Fruit fly (Drosophila melanogaster) whole organism, adult: ENCODE data around the gene Vps52.

ENCODE experiments used
- CG12768 ChIP-seq: fragments of 200-800 bp; sonication (Bioruptor generic); optimal IDR thresholded peaks from 2 replicates; lab custom pipeline; 2017; ENCODE audit warnings: missing biosample characterization, missing genetic modification characterization, mild to moderate bottlenecking, moderate library complexity, missing genetic modification reagents
- CG33017 ChIP-seq: fragments of 200-800 bp; sonication (Bioruptor generic); optimal IDR thresholded peaks from 2 replicates; lab custom pipeline; 2018; ENCODE audit warnings: missing biosample characterization, mild to moderate bottlenecking, missing genetic modification characterization, moderate library complexity
- cic ChIP-seq: fragments of 200-800 bp; sonication (Bioruptor generic); optimal IDR thresholded peaks from 2 replicates; lab custom pipeline; 2017; ENCODE audit warnings: missing biosample characterization, mild to moderate bottlenecking, missing genetic modification characterization, moderate library complexity
- kay ChIP-seq: fragments of 200-800 bp; sonication (Bioruptor generic); peaks from one replicate; lab custom pipeline; 2016; ENCODE audit warnings: missing biosample characterization, missing genetic modification characterization, borderline replicate concordance
- ovo ChIP-seq: fragments of 200-800 bp; sonication (Bioruptor generic); optimal IDR thresholded peaks from 2 replicates; lab custom pipeline; 2016; ENCODE audit warnings: missing biosample characterization, missing genetic modification characterization
- toe ChIP-seq: fragments of 200-800 bp; sonication (Bioruptor generic); optimal IDR thresholded peaks from 2 replicates; lab custom pipeline; 2016; ENCODE audit warnings: missing biosample characterization, missing genetic modification characterization

DNA sequence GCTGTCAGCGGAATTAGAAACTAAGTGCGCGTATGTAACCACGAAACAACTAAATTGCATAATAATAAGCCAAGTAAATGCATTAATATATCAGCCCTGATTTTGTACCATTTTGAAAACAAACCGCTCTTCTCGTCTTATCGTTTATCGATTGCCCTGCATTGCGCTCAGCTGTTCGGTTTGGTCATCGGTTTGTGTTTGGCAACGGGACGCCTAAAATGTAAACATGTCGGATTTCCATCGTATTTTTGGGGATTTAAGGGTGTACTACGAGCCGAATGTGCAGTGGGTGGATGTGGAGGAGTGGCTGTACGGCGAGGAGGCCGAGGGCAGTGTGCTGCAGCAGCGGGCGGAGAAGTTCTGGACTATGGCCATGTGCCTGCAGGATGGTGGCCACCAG lies 2.0 kb upstream of the Vps52 start, which contains the start of gene Cap-D3:
- TF ChIP-seq ovo (GFP tag; lab: Kevin White, UChicago) (no peak), cic (GFP tag; lab: Kevin White, UChicago) (no peak), kay (GFP tag; lab: Kevin White, UChicago) (no peak), toe (GFP tag; lab: Kevin White, UChicago) (no peak), CG33017 (tag; lab: Kevin White, UChicago) (no peak), CG12768 (GFP tag; lab: Kevin White, UChicago) (no peak)
